Worm (Caenorhabditis elegans): ENCODE data around the gene T14G8.3.

T14G8.3 gene

ce11 chrX:12853079-12853478 is 8.0 kb upstream of the T14G8.3 start:
- TF ChIP-seq F13H6.1 (tag; optimal IDR thresholded peaks at IDR 0.05) (peak; percentile 21), lin-11 (tag; optimal IDR thresholded peaks at IDR 0.05) (no peak), sma-9 (GFP tag; optimal IDR thresholded peaks at IDR 0.05) (peak; percentile 3), sma-9 (tag; optimal IDR thresholded peaks at IDR 0.05) (no peak), nhr-129 (tag; optimal IDR thresholded peaks at IDR 0.05) (peak; percentile 24)

DNA sequence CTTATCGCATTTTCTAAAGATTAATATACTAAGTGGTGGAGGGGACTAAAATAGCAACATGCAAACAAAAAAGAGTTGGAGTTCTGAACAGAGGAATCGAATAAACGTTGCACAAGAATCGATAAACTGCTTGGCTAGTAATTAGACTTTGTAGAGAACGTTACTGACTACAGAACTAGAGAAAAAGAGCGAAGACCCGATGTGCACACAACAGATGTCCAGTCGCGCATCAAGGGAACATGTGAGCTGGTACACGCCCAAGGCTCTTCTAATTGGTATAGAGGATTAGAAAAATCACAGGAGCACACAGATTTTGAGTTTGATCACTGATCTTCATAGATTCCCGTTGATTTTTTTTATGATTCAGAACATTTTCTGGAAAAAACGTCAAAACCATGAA is 6.9 kb upstream of the T14G8.3 start:
- no peak for TF ChIP-seq lin-13 (GFP tag; optimal IDR thresholded peaks at IDR 0.05)
- no peak for TF ChIP-seq egl-27 (tag; optimal IDR thresholded peaks at IDR 0.05)
- no peak for TF ChIP-seq ceh-16 (tag; optimal IDR thresholded peaks at IDR 0.05)
- no peak for TF ChIP-seq elt-3 (tag; optimal IDR thresholded peaks at IDR 0.05)
- peak; percentile 25 for TF ChIP-seq unc-55 (GFP tag; optimal IDR thresholded peaks at IDR 0.05)
- no peak for TF ChIP-seq skn-1 (tag; optimal IDR thresholded peaks at IDR 0.05)
- no peak for TF ChIP-seq mab-5 (tag; optimal IDR thresholded peaks at IDR 0.05)

ce11 chrX:12854680-12855079 is 6.4 kb upstream of the T14G8.3 start:
- TF ChIP-seq ztf-1 (GFP tag; conservative IDR thresholded peaks at IDR 0.05) (no peak), dmd-4 (tag; optimal IDR thresholded peaks at IDR 0.05) (no peak), sma-9 (GFP tag; optimal IDR thresholded peaks at IDR 0.05) (no peak), sma-9 (tag; optimal IDR thresholded peaks at IDR 0.05) (no peak), blmp-1 (tag; optimal IDR thresholded peaks at IDR 0.05; ENCODE audit: insufficient read depth) (no peak), snpc-4 (tag; optimal IDR thresholded peaks at IDR 0.05) (no peak), egl-27 (tag; optimal IDR thresholded peaks at IDR 0.05) (no peak), fos-1 (tag; optimal IDR thresholded peaks at IDR 0.05) (no peak), ztf-11 (tag; optimal IDR thresholded peaks at IDR 0.05) (no peak), unc-62 (GFP tag; optimal IDR thresholded peaks at IDR 0.05) (no peak), lin-11 (tag; optimal IDR thresholded peaks at IDR 0.05) (no peak), lsy-2 (tag; optimal IDR thresholded peaks at IDR 0.05) (no peak), ama-1 (optimal IDR thresholded peaks at IDR 0.05) (no peak), nhr-77 (tag; optimal IDR thresholded peaks at IDR 0.05) (no peak), nhr-21 (tag; optimal IDR thresholded peaks at IDR 0.05) (no peak), ceh-82 (tag; optimal IDR thresholded peaks at IDR 0.05) (no peak), lin-39 (tag; optimal IDR thresholded peaks at IDR 0.05) (no peak), nhr-23 (tag; optimal IDR thresholded peaks at IDR 0.05) (no peak), alr-1 (tag; optimal IDR thresholded peaks at IDR 0.05) (no peak), unc-55 (GFP tag; optimal IDR thresholded peaks at IDR 0.05) (no peak)

DNA sequence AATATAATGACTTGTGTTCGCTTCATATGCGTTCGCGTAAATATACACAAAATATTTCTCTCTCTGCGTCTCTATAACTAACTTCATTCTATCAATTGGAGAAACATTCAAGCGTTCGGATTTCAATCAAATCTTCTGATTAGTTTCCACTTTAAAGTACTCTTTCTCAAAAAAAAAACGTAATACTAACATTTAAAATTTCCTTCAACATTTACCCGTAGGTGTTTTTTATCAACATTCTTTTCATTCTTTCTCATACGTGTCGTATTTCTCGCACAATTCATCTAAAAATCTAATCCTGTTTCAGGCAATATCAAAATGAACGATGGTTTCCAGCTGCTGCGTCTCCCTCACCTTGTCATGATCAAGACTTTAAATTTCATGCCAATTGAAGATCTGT is 3.3 kb upstream of the T14G8.3 start, which contains the start of gene T14G8.2:
Gene T14G8.2 (plus strand): TSS at position 301 of the 400 bp plus-strand sequence.
- TF ChIP-seq dmd-4 (tag; optimal IDR thresholded peaks at IDR 0.05), result no peak
- no peak for TF ChIP-seq elt-1 (tag; optimal IDR thresholded peaks at IDR 0.05)
- no peak for TF ChIP-seq lin-39 (tag; optimal IDR thresholded peaks at IDR 0.05)
- TF ChIP-seq ama-1 (optimal IDR thresholded peaks at IDR 0.05), result no peak
- TF ChIP-seq alr-1 (tag; optimal IDR thresholded peaks at IDR 0.05), result no peak
- no peak for TF ChIP-seq C34F6.9 (tag; optimal IDR thresholded peaks at IDR 0.05)
- no peak for TF ChIP-seq egl-27 (tag; optimal IDR thresholded peaks at IDR 0.05)
- no peak for TF ChIP-seq lin-13 (GFP tag; optimal IDR thresholded peaks at IDR 0.05)
- no peak for TF ChIP-seq ztf-11 (tag; optimal IDR thresholded peaks at IDR 0.05)
- TF ChIP-seq ceh-82 (tag; optimal IDR thresholded peaks at IDR 0.05), result no peak
- no peak for TF ChIP-seq sma-3 (GFP tag; optimal IDR thresholded peaks at IDR 0.05)
- TF ChIP-seq nhr-25 (tag; optimal IDR thresholded peaks at IDR 0.05), result no peak
- no peak for TF ChIP-seq blmp-1 (tag; optimal IDR thresholded peaks at IDR 0.05; ENCODE audit: insufficient read depth)
- no peak for TF ChIP-seq nhr-129 (tag; optimal IDR thresholded peaks at IDR 0.05)
- no peak for TF ChIP-seq gmeb-1 (tag; optimal IDR thresholded peaks at IDR 0.05)
- TF ChIP-seq snpc-4 (tag; optimal IDR thresholded peaks at IDR 0.05), result no peak

- TF ChIP-seq C34F6.9 (tag; optimal IDR thresholded peaks at IDR 0.05), result no peak
- TF ChIP-seq nhr-6 (tag; optimal IDR thresholded peaks at IDR 0.05), result no peak
- no peak for TF ChIP-seq elt-1 (tag; optimal IDR thresholded peaks at IDR 0.05)
- no peak for TF ChIP-seq fos-1 (tag; optimal IDR thresholded peaks at IDR 0.05)
- TF ChIP-seq ZK546.5 (tag; optimal IDR thresholded peaks at IDR 0.05), result no peak
- TF ChIP-seq nhr-237 (tag; optimal IDR thresholded peaks at IDR 0.05), result no peak
- TF ChIP-seq nhr-23 (tag; optimal IDR thresholded peaks at IDR 0.05), result no peak
- TF ChIP-seq peb-1 (tag; optimal IDR thresholded peaks at IDR 0.05), result no peak
- no peak for TF ChIP-seq F13H6.1 (tag; optimal IDR thresholded peaks at IDR 0.05)
- TF ChIP-seq skn-1 (tag; optimal IDR thresholded peaks at IDR 0.05), result no peak
- no peak for TF ChIP-seq lsy-2 (tag; optimal IDR thresholded peaks at IDR 0.05)
These were observed 1.5 kb downstream of the T14G8.3 start, which contains the start of gene T14G8.6 for ce11 chrX:12862509-12862908. TSS of gene T14G8.6 (minus strand) at chrX:12862846.

All from whole organism, L2 larva.